Fruit fly (Drosophila melanogaster) whole organism, adult: ENCODE measurements around the gene EMC2A.

Experiments used
- CG11617 ChIP-seq: fragments of 200-800 bp; sonication (Bioruptor generic); optimal IDR thresholded peaks from 2 replicates; lab custom pipeline; 2017; ENCODE audit warnings: mild to moderate bottlenecking, missing biosample characterization, missing genetic modification reagents, missing genetic modification characterization
- CG12768 ChIP-seq: fragments of 200-800 bp; sonication (Bioruptor generic); optimal IDR thresholded peaks from 2 replicates; lab custom pipeline; 2017; ENCODE audit warnings: missing biosample characterization, missing genetic modification characterization, mild to moderate bottlenecking, moderate library complexity, missing genetic modification reagents
- CG14711 ChIP-seq: fragments of 200-800 bp; sonication (Bioruptor generic); optimal IDR thresholded peaks from 2 replicates; lab custom pipeline; 2018; ENCODE audit warnings: missing biosample characterization, mild to moderate bottlenecking, missing genetic modification characterization, moderate library complexity
- CG1620 ChIP-seq: fragments of 200-800 bp; sonication (Bioruptor generic); optimal IDR thresholded peaks from 2 replicates; lab custom pipeline; 2016; ENCODE audit warnings: missing biosample characterization, missing genetic modification characterization
- CG33017 ChIP-seq: fragments of 200-800 bp; sonication (Bioruptor generic); optimal IDR thresholded peaks from 2 replicates; lab custom pipeline; 2018; ENCODE audit warnings: missing biosample characterization, mild to moderate bottlenecking, missing genetic modification characterization, moderate library complexity
- CG5204 ChIP-seq: fragments of 200-800 bp; sonication (Bioruptor generic); optimal IDR thresholded peaks from 2 replicates; lab custom pipeline; 2016; ENCODE audit warnings: missing biosample characterization, missing genetic modification characterization
- CG7045 ChIP-seq: fragments of 200-800 bp; sonication (Bioruptor generic); optimal IDR thresholded peaks from 2 replicates; lab custom pipeline; 2017; ENCODE audit warnings: missing biosample characterization, mild to moderate bottlenecking, missing genetic modification characterization
- CG7101 ChIP-seq: fragments of 200-800 bp; sonication (Bioruptor generic); optimal IDR thresholded peaks from 2 replicates; lab custom pipeline; 2018; ENCODE audit warnings: missing biosample characterization, mild to moderate bottlenecking, missing genetic modification characterization, moderate library complexity
- Clk ChIP-seq: fragments of 200-800 bp; sonication (Bioruptor generic); optimal IDR thresholded peaks from 2 replicates; lab custom pipeline; 2017; ENCODE audit warnings: missing biosample characterization, missing genetic modification characterization
- Crg-1 ChIP-seq: fragments of 200-800 bp; sonication (Bioruptor generic); optimal IDR thresholded peaks from 2 replicates; lab custom pipeline; 2016; ENCODE audit warnings: missing biosample characterization, missing genetic modification characterization
- Hr96 ChIP-seq: fragments of 200-800 bp; sonication (Bioruptor generic); optimal IDR thresholded peaks from 2 replicates; lab custom pipeline; 2016; ENCODE audit warnings: missing biosample characterization, missing genetic modification characterization
- Mnt ChIP-seq: fragments of 200-800 bp; sonication (Bioruptor generic); optimal IDR thresholded peaks from 2 replicates; lab custom pipeline; 2016; ENCODE audit warnings: missing biosample characterization, mild to moderate bottlenecking, missing genetic modification characterization
- bab1 ChIP-seq: fragments of 200-800 bp; sonication (Bioruptor generic); optimal IDR thresholded peaks from 3 replicates; lab custom pipeline; 2019; ENCODE audit warnings: missing biosample characterization, mild to moderate bottlenecking, missing genetic modification characterization, moderate library complexity
- cic ChIP-seq: fragments of 200-800 bp; sonication (Bioruptor generic); optimal IDR thresholded peaks from 2 replicates; lab custom pipeline; 2017; ENCODE audit warnings: missing biosample characterization, mild to moderate bottlenecking, missing genetic modification characterization, moderate library complexity
- cnc ChIP-seq, 2 experiments: fragments of >200 bp; optimal IDR thresholded peaks; 2 replicates each; lab custom pipeline; 2017
- kay ChIP-seq: fragments of 200-800 bp; sonication (Bioruptor generic); peaks from one replicate; lab custom pipeline; 2016; ENCODE audit warnings: missing biosample characterization, missing genetic modification characterization, borderline replicate concordance
- ovo ChIP-seq: fragments of 200-800 bp; sonication (Bioruptor generic); optimal IDR thresholded peaks from 2 replicates; lab custom pipeline; 2016; ENCODE audit warnings: missing biosample characterization, missing genetic modification characterization
- tj ChIP-seq: fragments of 200-800 bp; sonication (Bioruptor generic); optimal IDR thresholded peaks from 3 replicates; lab custom pipeline; 2017; ENCODE audit warnings: missing biosample characterization, mild to moderate bottlenecking, missing genetic modification characterization, moderate library complexity
- toe ChIP-seq: fragments of 200-800 bp; sonication (Bioruptor generic); optimal IDR thresholded peaks from 2 replicates; lab custom pipeline; 2016; ENCODE audit warnings: missing biosample characterization, missing genetic modification characterization

The EMC2A gene

dm6 chr3R:16960219-16960618 lies 35.7 kb downstream of the EMC2A start:
- no peak for TF ChIP-seq Crg-1 (GFP tag; lab: Kevin White, UChicago)
- no peak for TF ChIP-seq Mnt (GFP tag; lab: Kevin White, UChicago)
- TF ChIP-seq toe, result no peak
- TF ChIP-seq CG33017 (tag; lab: Kevin White, UChicago), result no peak
- no peak for TF ChIP-seq CG14711 (tag; lab: Kevin White, UChicago)
- no peak for TF ChIP-seq ovo (GFP tag; lab: Kevin White, UChicago)
- TF ChIP-seq CG12768, result no peak
- no peak for TF ChIP-seq CG7101 (tag; lab: Kevin White, UChicago)
- TF ChIP-seq tj (GFP tag; lab: Kevin White, UChicago), result no peak
- no peak for TF ChIP-seq cic (GFP tag; lab: Kevin White, UChicago)
- TF ChIP-seq bab1 (GFP tag; lab: Kevin White, UChicago), result no peak
- no peak for TF ChIP-seq Clk (GFP tag; lab: Kevin White, UChicago)
- no peak for TF ChIP-seq CG11617 (GFP tag; lab: Kevin White, UChicago)
- TF ChIP-seq cnc (optimal IDR thresholded peaks at IDR 0.05; lab: Kevin White, UChicago), result no peak
- no peak for TF ChIP-seq kay (GFP tag; lab: Kevin White, UChicago)
- TF ChIP-seq CG5204 (GFP tag; lab: Kevin White, UChicago), result no peak

dm6 chr3R:16957759-16958536 lies 37.9 kb downstream of the EMC2A start:
- TF ChIP-seq cnc (optimal IDR thresholded peaks at IDR 0.05; lab: Kevin White, UChicago) (no peak), CG33017 (tag; lab: Kevin White, UChicago) (peak; percentile 36), CG7045 (peak; percentile 61), tj (GFP tag; lab: Kevin White, UChicago) (peak; percentile 9)

- TF ChIP-seq CG14711 (tag; lab: Kevin White, UChicago) (no peak), cic (GFP tag; lab: Kevin White, UChicago) (no peak), cnc (optimal IDR thresholded peaks at IDR 0.05; lab: Kevin White, UChicago) (no peak)
Measured at dm6 chr3R:16954423-16954822, 41.4 kb downstream of the EMC2A start.

dm6 chr3R:16951374-16951773 lies 44.5 kb downstream of the EMC2A start:
- TF ChIP-seq CG1620 (no peak), CG12768 (no peak), Hr96 (GFP tag; lab: Kevin White, UChicago) (no peak), tj (GFP tag; lab: Kevin White, UChicago) (no peak), cnc (optimal IDR thresholded peaks at IDR 0.05; lab: Kevin White, UChicago) (no peak), cic (GFP tag; lab: Kevin White, UChicago) (no peak), kay (GFP tag; lab: Kevin White, UChicago) (no peak), bab1 (GFP tag; lab: Kevin White, UChicago) (no peak), CG7101 (tag; lab: Kevin White, UChicago) (no peak), CG33017 (tag; lab: Kevin White, UChicago) (no peak), ovo (GFP tag; lab: Kevin White, UChicago) (no peak), CG5204 (GFP tag; lab: Kevin White, UChicago) (no peak), Mnt (GFP tag; lab: Kevin White, UChicago) (no peak), toe (no peak)

dm6 chr3R:16948667-16949066 lies 47.2 kb downstream of the EMC2A start:
- TF ChIP-seq Hr96 (GFP tag; lab: Kevin White, UChicago) (peak; percentile 23), CG5204 (GFP tag; lab: Kevin White, UChicago) (no peak)
